Fruit fly (Drosophila melanogaster): ENCODE data around the gene YL-1.
A peak's percentile ranks its signal among the peaks of the same experiment; 100 is the strongest.

The YL-1 gene

DNA sequence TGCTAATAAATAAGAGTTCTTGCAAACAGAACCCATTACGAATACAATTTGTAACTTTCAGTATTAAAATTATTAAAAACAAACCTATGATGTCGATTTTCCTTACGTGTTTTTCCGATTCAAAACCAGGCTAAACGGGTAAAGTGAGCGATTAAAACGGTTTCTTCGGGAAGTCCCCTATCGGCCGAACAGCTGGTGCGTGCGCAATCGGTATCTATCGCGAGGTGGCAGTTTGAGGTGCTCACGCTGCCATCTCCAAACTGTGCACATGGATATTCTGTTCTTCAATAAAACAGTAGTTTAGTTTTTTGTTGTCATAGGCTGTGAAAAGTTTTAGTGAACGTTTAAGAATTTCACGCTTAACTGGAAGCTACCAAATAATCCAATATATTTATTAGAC is 18.9 kb downstream of the YL-1 start, which contains the start of gene TTLL4A (continued):
- TF ChIP-seq otp (GFP tag; IDR thresholded peaks at IDR 0.05) = no peak
- TF ChIP-seq tx (GFP tag; optimal IDR thresholded peaks at IDR 0.05) = peak; percentile 32
- no peak for TF ChIP-seq CG7786 (GFP tag; optimal IDR thresholded peaks at IDR 0.05)
- TF ChIP-seq Asciz (GFP tag; optimal IDR thresholded peaks at IDR 0.05) = no peak
- peak; percentile 97 for TF ChIP-seq CG7963 (GFP tag; IDR thresholded peaks at IDR 0.05; ENCODE audit: partially characterized antibody)
- TF ChIP-seq Dll (GFP tag; IDR thresholded peaks at IDR 0.05; ENCODE audit: partially characterized antibody) = peak; percentile 97
- TF ChIP-seq Jarid2 (GFP tag; optimal IDR thresholded peaks at IDR 0.05) = no peak
- TF ChIP-seq Med (GFP tag) = peak; percentile 89
- TF ChIP-seq CG15514 (GFP tag; optimal IDR thresholded peaks at IDR 0.05) = peak; percentile 93
- TF ChIP-seq GATAe (GFP tag; conservative IDR thresholded peaks at IDR 0.05) = no peak
- no peak for TF ChIP-seq CG6813 (GFP tag; optimal IDR thresholded peaks at IDR 0.05)
- TF ChIP-seq gcm (GFP tag; optimal IDR thresholded peaks at IDR 0.05) = no peak
- no peak for TF ChIP-seq D19A (tag; optimal IDR thresholded peaks at IDR 0.05)
- TF ChIP-seq CG10209 (GFP tag; optimal IDR thresholded peaks at IDR 0.05) = no peak
- TF ChIP-seq sr (GFP tag; IDR thresholded peaks at IDR 0.05) = no peak
- no peak for TF ChIP-seq CG11093 (GFP tag; IDR thresholded peaks at IDR 0.05)
- TF ChIP-seq az2 (GFP tag; optimal IDR thresholded peaks at IDR 0.05) = no peak
- no peak for TF ChIP-seq nau (GFP tag; optimal IDR thresholded peaks at IDR 0.05)
- no peak for TF ChIP-seq CG1024 (GFP tag; IDR thresholded peaks at IDR 0.05)
- no peak; the same call in 1 of the 2 replicates for TF ChIP-seq lmd (GFP tag; IDR thresholded peaks at IDR 0.05)
- TF ChIP-seq CG10654 (GFP tag; optimal IDR thresholded peaks at IDR 0.05) = no peak
- TF ChIP-seq CG16813 (GFP tag; IDR thresholded peaks at IDR 0.05; ENCODE audit: partially characterized antibody) = peak; percentile 98
- TF ChIP-seq CG4360 (GFP tag; IDR thresholded peaks at IDR 0.05) = peak; percentile 10; the same call in 1 of the 2 replicates
- TF ChIP-seq CG1602 (GFP tag; optimal IDR thresholded peaks at IDR 0.05) = no peak
- TF ChIP-seq pfk (GFP tag; optimal IDR thresholded peaks at IDR 0.05) = no peak
- no peak for TF ChIP-seq CG6689 (GFP tag; IDR thresholded peaks at IDR 0.05)
- no peak for TF ChIP-seq CG4707 (GFP tag; optimal IDR thresholded peaks at IDR 0.05)
- TF ChIP-seq Kr (GFP tag; optimal IDR thresholded peaks at IDR 0.05) = no peak
- TF ChIP-seq sens (GFP tag) = peak; percentile 82
- peak; percentile 99 for TF ChIP-seq bbx (GFP tag; IDR thresholded peaks at IDR 0.05; ENCODE audit: partially characterized antibody)
- TF ChIP-seq dmrt99B (tag; optimal IDR thresholded peaks at IDR 0.05) = no peak
- TF ChIP-seq hth (optimal IDR thresholded peaks at IDR 0.05) = no peak
- no peak for TF ChIP-seq CG14710 (tag; optimal IDR thresholded peaks at IDR 0.05)
- TF ChIP-seq CoRest (tag; optimal IDR thresholded peaks at IDR 0.05) = peak; percentile 91
- peak; percentile 18; the same call in 1 of the 2 replicates for TF ChIP-seq Adf1 (GFP tag; IDR thresholded peaks at IDR 0.05)
- TF ChIP-seq HmgZ (tag; optimal IDR thresholded peaks at IDR 0.05) = no peak
- no peak for TF ChIP-seq CG31388 (GFP tag; optimal IDR thresholded peaks at IDR 0.05)
- no peak for TF ChIP-seq CkIIα-i1 (GFP tag; IDR thresholded peaks at IDR 0.05)
- TF ChIP-seq MTF-1 (GFP tag; optimal IDR thresholded peaks at IDR 0.05; ENCODE audit: borderline replicate concordance) = no peak
- TF ChIP-seq ssp (GFP tag; IDR thresholded peaks at IDR 0.05) = no peak
- TF ChIP-seq dm (GFP tag; optimal IDR thresholded peaks at IDR 0.05) = peak; percentile 93
- TF ChIP-seq fd3F (GFP tag; optimal IDR thresholded peaks at IDR 0.05) = no peak
- no peak for TF ChIP-seq Ravus (GFP tag; IDR thresholded peaks at IDR 0.05)
- peak; percentile 43 for TF ChIP-seq lilli (GFP tag; optimal IDR thresholded peaks at IDR 0.05)
- TF ChIP-seq kah (GFP tag; optimal IDR thresholded peaks at IDR 0.05) = peak; percentile 48
- TF ChIP-seq CG7357 (GFP tag; IDR thresholded peaks at IDR 0.05) = no peak
- TF ChIP-seq psq (GFP tag; optimal IDR thresholded peaks at IDR 0.05) = no peak
- TF ChIP-seq H2.0 (GFP tag; IDR thresholded peaks at IDR 0.05) = no peak
- no peak for TF ChIP-seq CG10431 (GFP tag; optimal IDR thresholded peaks at IDR 0.05)
- TF ChIP-seq z (GFP tag; IDR thresholded peaks at IDR 0.05) = no peak
- TF ChIP-seq CG34422 (GFP tag; IDR thresholded peaks at IDR 0.05) = no peak
- no peak for TF ChIP-seq CG11085 (GFP tag; IDR thresholded peaks at IDR 0.05)
